Worm (Caenorhabditis elegans): Measurements from ENCODE around the gene myo-3.

myo-3 gene

ce11 chrV:12234293-12235004 lies at the start of gene myo-3:
Gene myo-3 (minus strand): TSS chrV:12234343.
- TF ChIP-seq ceh-13 (GFP tag; optimal IDR thresholded peaks at IDR 0.05) (no peak), ama-1 (optimal IDR thresholded peaks at IDR 0.05) (no peak), tra-4 (tag; optimal IDR thresholded peaks at IDR 0.05) (no peak), tbx-11 (GFP tag; IDR thresholded peaks at IDR 0.05) (no peak), F13C5.2 (tag; optimal IDR thresholded peaks at IDR 0.05) (no peak), hmbx-1 (tag; optimal IDR thresholded peaks at IDR 0.05) (no peak), ets-7 (tag; optimal IDR thresholded peaks at IDR 0.05) (no peak), flt-1 (GFP tag; IDR thresholded peaks at IDR 0.05) (no peak), hmg-4 (GFP tag; optimal IDR thresholded peaks at IDR 0.05) (no peak), ceh-36 (tag; optimal IDR thresholded peaks at IDR 0.05) (no peak), sea-1 (GFP tag; conservative IDR thresholded peaks at IDR 0.05) (no peak)

ce11 chrV:12283187-12283586 lies 49.0 kb upstream of the myo-3 start, which contains the start of gene F55C5.10:
Gene F55C5.10 (plus strand): TSS chrV:12283487.
- TF ChIP-seq ceh-36 (tag; optimal IDR thresholded peaks at IDR 0.05): no peak

- TF ChIP-seq ceh-36 (tag; optimal IDR thresholded peaks at IDR 0.05): peak; percentile 3
- no peak for TF ChIP-seq hnd-1 (tag; optimal IDR thresholded peaks at IDR 0.05)
- no peak for TF ChIP-seq flt-1 (GFP tag; IDR thresholded peaks at IDR 0.05)
- TF ChIP-seq B0310.2 (tag; optimal IDR thresholded peaks at IDR 0.05): no peak
Measured at ce11 chrV:12281508-12281907, 47.4 kb upstream of the myo-3 start.

- TF ChIP-seq ets-7 (tag; optimal IDR thresholded peaks at IDR 0.05) (no peak), tbx-37 (GFP tag; conservative IDR thresholded peaks at IDR 0.05) (no peak), hmbx-1 (tag; optimal IDR thresholded peaks at IDR 0.05) (no peak), pes-1 (GFP tag; IDR thresholded peaks at IDR 0.05) (no peak), ceh-36 (tag; optimal IDR thresholded peaks at IDR 0.05) (no peak), F13C5.2 (tag; optimal IDR thresholded peaks at IDR 0.05) (no peak), scrt-1 (GFP tag; IDR thresholded peaks at IDR 0.05) (no peak), hnd-1 (tag; optimal IDR thresholded peaks at IDR 0.05) (no peak), hmg-4 (GFP tag; optimal IDR thresholded peaks at IDR 0.05) (no peak), flt-1 (GFP tag; IDR thresholded peaks at IDR 0.05) (no peak), tbx-11 (GFP tag; IDR thresholded peaks at IDR 0.05) (no peak), sea-1 (GFP tag; conservative IDR thresholded peaks at IDR 0.05) (no peak), ceh-13 (GFP tag; optimal IDR thresholded peaks at IDR 0.05) (no peak), B0310.2 (tag; optimal IDR thresholded peaks at IDR 0.05) (no peak), aly-1 (tag; optimal IDR thresholded peaks at IDR 0.05) (no peak), ama-1 (optimal IDR thresholded peaks at IDR 0.05) (no peak), tra-4 (tag; optimal IDR thresholded peaks at IDR 0.05) (no peak)
Measured at ce11 chrV:12276946-12277345, 42.8 kb upstream of the myo-3 start, which contains the start of gene bnc-1. Gene bnc-1 (minus strand): TSS chrV:12277046.

- TF ChIP-seq F13C5.2 (tag; optimal IDR thresholded peaks at IDR 0.05) (no peak), pes-1 (GFP tag; IDR thresholded peaks at IDR 0.05) (no peak)
Measured at ce11 chrV:12275714-12276113, 41.6 kb upstream of the myo-3 start.

- no peak for TF ChIP-seq hmbx-1 (tag; optimal IDR thresholded peaks at IDR 0.05)
- TF ChIP-seq B0310.2 (tag; optimal IDR thresholded peaks at IDR 0.05): no peak
- TF ChIP-seq hmg-4 (GFP tag; optimal IDR thresholded peaks at IDR 0.05): no peak
- no peak for TF ChIP-seq scrt-1 (GFP tag; IDR thresholded peaks at IDR 0.05)
- TF ChIP-seq ama-1 (optimal IDR thresholded peaks at IDR 0.05): no peak
- TF ChIP-seq ceh-36 (tag; optimal IDR thresholded peaks at IDR 0.05): no peak
Measured at ce11 chrV:12271495-12271894, 37.4 kb upstream of the myo-3 start, which contains the start of the genes tsfm-1 and capg-2. Gene tsfm-1 (minus strand): TSS chrV:12271551. Gene capg-2 (plus strand): TSS chrV:12271873.

ce11 chrV:12269272-12269767 lies 35.2 kb upstream of the myo-3 start, which contains the start of gene twk-24:
Gene twk-24 (minus strand): TSS chrV:12269322.
- no peak for TF ChIP-seq sea-1 (GFP tag; conservative IDR thresholded peaks at IDR 0.05)
- TF ChIP-seq hnd-1 (tag; optimal IDR thresholded peaks at IDR 0.05): no peak
- TF ChIP-seq scrt-1 (GFP tag; IDR thresholded peaks at IDR 0.05): no peak
- no peak for TF ChIP-seq tra-4 (tag; optimal IDR thresholded peaks at IDR 0.05)
- TF ChIP-seq hmg-4 (GFP tag; optimal IDR thresholded peaks at IDR 0.05): no peak
- no peak for TF ChIP-seq F13C5.2 (tag; optimal IDR thresholded peaks at IDR 0.05)

- TF ChIP-seq tra-4 (tag; optimal IDR thresholded peaks at IDR 0.05) (no peak), ets-7 (tag; optimal IDR thresholded peaks at IDR 0.05) (no peak), hmg-4 (GFP tag; optimal IDR thresholded peaks at IDR 0.05) (no peak), B0310.2 (tag; optimal IDR thresholded peaks at IDR 0.05) (no peak), tbx-37 (GFP tag; conservative IDR thresholded peaks at IDR 0.05) (no peak), F13C5.2 (tag; optimal IDR thresholded peaks at IDR 0.05) (no peak), aly-1 (tag; optimal IDR thresholded peaks at IDR 0.05) (no peak), ama-1 (optimal IDR thresholded peaks at IDR 0.05) (no peak), hnd-1 (tag; optimal IDR thresholded peaks at IDR 0.05) (no peak), scrt-1 (GFP tag; IDR thresholded peaks at IDR 0.05) (no peak), tbx-11 (GFP tag; IDR thresholded peaks at IDR 0.05) (no peak), ceh-36 (tag; optimal IDR thresholded peaks at IDR 0.05) (no peak), flt-1 (GFP tag; IDR thresholded peaks at IDR 0.05) (no peak), sea-1 (GFP tag; conservative IDR thresholded peaks at IDR 0.05) (no peak)
Measured at ce11 chrV:12263723-12264122, 29.6 kb upstream of the myo-3 start, which contains the start of gene ssp-35. Gene ssp-35 (minus strand): TSS chrV:12263823.

Measured in whole organism, early embryonic.